Fruit fly (Drosophila melanogaster): ENCODE data around the gene klg.

dm6 chr3R:22898307-22898706 is 777 bp upstream of the klg start:
- no peak for TF ChIP-seq kay (GFP tag; ENCODE audit: borderline replicate concordance)
- TF ChIP-seq CG5204 (GFP tag; optimal IDR thresholded peaks at IDR 0.05): no peak
- TF ChIP-seq Hr96 (GFP tag; optimal IDR thresholded peaks at IDR 0.05): no peak
- TF ChIP-seq bab1 (GFP tag; optimal IDR thresholded peaks at IDR 0.05): no peak
